Worm (Caenorhabditis elegans) whole organism, L4 larva: ENCODE data around the gene dhs-28.
A peak's percentile ranks its signal among the peaks of the same experiment; 100 is the strongest.

ENCODE experiments used
- F10B5.3 ChIP-seq: sonication (generic microtip); optimal IDR thresholded peaks from 2 replicates; lab custom pipeline; 2016; ENCODE audit warnings: mild to moderate bottlenecking, missing genetic modification characterization, missing compliant biosample characterization
- F37D6.2 ChIP-seq: sonication (generic microtip); optimal IDR thresholded peaks from 2 replicates; lab custom pipeline; 2016; ENCODE audit warnings: mild to moderate bottlenecking, missing genetic modification characterization, missing compliant biosample characterization
- F44E2.7 ChIP-seq: fragments of 200-800 bp; sonication (Bioruptor generic); IDR thresholded peaks from 2 replicates; pipeline ENCODE4 v2.1.2; 2022; ENCODE audit warnings: missing genetic modification characterization, missing compliant biosample characterization
- R02D3.7 ChIP-seq: fragments of 150-350 bp; sonication (generic microtip); optimal IDR thresholded peaks from 3 replicates; lab custom pipeline; 2014; ENCODE audit warnings: missing biosample characterization, missing genetic modification characterization
- Y48G9A.11 ChIP-seq: fragments of 200-800 bp; sonication (Bioruptor generic); IDR thresholded peaks from 2 replicates; pipeline ENCODE4 v1.3.6; 2022; ENCODE audit warnings: missing genetic modification reagents, missing genetic modification characterization, missing compliant biosample characterization
- Y5F2A.4 ChIP-seq: fragments of 200-800 bp; sonication (Bioruptor generic); optimal IDR thresholded peaks from 2 replicates; lab custom pipeline; 2018; ENCODE audit warnings: mild to moderate bottlenecking, missing genetic modification characterization, missing compliant biosample characterization
- aha-1 ChIP-seq: fragments of 150-350 bp; peaks from one replicate; lab custom pipeline; 2014; ENCODE audit warnings: missing biosample characterization, missing genetic modification characterization
- ceh-20 ChIP-seq: fragments of 200-800 bp; sonication (Bioruptor generic); IDR thresholded peaks from 2 replicates; pipeline ENCODE4 v1.3.6; 2022; ENCODE audit warnings: missing genetic modification reagents, missing genetic modification characterization, missing compliant biosample characterization
- ceh-28 ChIP-seq: fragments of 150-350 bp; optimal IDR thresholded peaks from 2 replicates; lab custom pipeline; 2014; ENCODE audit warnings: missing biosample characterization, missing genetic modification reagents, missing genetic modification characterization
- ceh-44 ChIP-seq: fragments of 200-800 bp; sonication (Bioruptor generic); IDR thresholded peaks from 2 replicates; pipeline ENCODE4 v1.3.6; 2022; ENCODE audit warnings: missing genetic modification reagents, missing genetic modification characterization, missing compliant biosample characterization
- ceh-62 ChIP-seq: sonication (generic microtip); optimal IDR thresholded peaks from 2 replicates; lab custom pipeline; 2017; ENCODE audit warnings: missing biosample characterization, missing genetic modification characterization
- daf-16 ChIP-seq, 3 experiments: sonication (generic microtip); optimal IDR thresholded peaks; 2 replicates each; lab custom pipeline; 2016 to 2017; ENCODE audit warnings: missing genetic modification characterization in 3 of 3, missing genetic modification reagents in 3 of 3, mild to moderate bottlenecking in 2 of 3, missing compliant biosample characterization in 2 of 3, missing biosample characterization in 1 of 3, moderate library complexity in 1 of 3
- dmd-6 ChIP-seq: fragments of 200-800 bp; sonication (Bioruptor generic); IDR thresholded peaks from 2 replicates; pipeline ENCODE4 v1.3.6; 2022; ENCODE audit warnings: missing genetic modification reagents, missing genetic modification characterization, missing compliant biosample characterization
- dpl-1 ChIP-seq: fragments of 150-350 bp; optimal IDR thresholded peaks from 2 replicates; lab custom pipeline; 2014; ENCODE audit warnings: missing biosample characterization, missing genetic modification reagents, missing genetic modification characterization
- duxl-1 ChIP-seq: sonication (generic microtip); optimal IDR thresholded peaks from 2 replicates; lab custom pipeline; 2016; ENCODE audit warnings: mild to moderate bottlenecking, missing genetic modification characterization, moderate library complexity, missing compliant biosample characterization; ENCODE audit not compliant: poor library complexity
- dve-1 ChIP-seq: sonication (generic microtip); optimal IDR thresholded peaks from 2 replicates; lab custom pipeline; 2017; ENCODE audit warnings: antibody characterized with exemption, mild to moderate bottlenecking, missing genetic modification characterization, missing compliant biosample characterization; ENCODE audit not compliant: insufficient read depth
- fos-1 ChIP-seq: fragments of 150-350 bp; optimal IDR thresholded peaks from 2 replicates; lab custom pipeline; 2014; ENCODE audit warnings: missing biosample characterization, missing genetic modification characterization
- hif-1 ChIP-seq, 2 experiments: sonication (generic microtip); optimal IDR thresholded peaks; 2 replicates each; lab custom pipeline; 2016 to 2017; ENCODE audit warnings: missing compliant biosample characterization in 2 of 2, missing genetic modification characterization in 2 of 2, missing genetic modification reagents in 2 of 2, missing genotype in 2 of 2, mild to moderate bottlenecking in 1 of 2
- hlh-30 ChIP-seq: sonication (generic microtip); optimal IDR thresholded peaks from 2 replicates; lab custom pipeline; 2017; ENCODE audit warnings: antibody characterized with exemption, mild to moderate bottlenecking, missing genetic modification characterization, missing compliant biosample characterization; ENCODE audit not compliant: insufficient read depth
- lin-13 ChIP-seq: fragments of 150-350 bp; optimal IDR thresholded peaks from 2 replicates; lab custom pipeline; 2014; ENCODE audit warnings: missing biosample characterization, missing genetic modification reagents, missing genetic modification characterization
- lin-38 ChIP-seq: fragments of 200-800 bp; sonication (Bioruptor generic); IDR thresholded peaks from 2 replicates; pipeline ENCODE4 v1.3.6; 2022; ENCODE audit warnings: missing genetic modification reagents, missing genetic modification characterization, missing compliant biosample characterization
- lin-39 ChIP-seq: fragments of 150-350 bp; optimal IDR thresholded peaks from 2 replicates; lab custom pipeline; 2014; ENCODE audit warnings: missing biosample characterization, missing genetic modification reagents, missing genetic modification characterization
- lir-3 ChIP-seq: sonication (generic microtip); optimal IDR thresholded peaks from 2 replicates; lab custom pipeline; 2016; ENCODE audit warnings: mild to moderate bottlenecking, missing genetic modification characterization, missing compliant biosample characterization
- lsy-2 ChIP-seq, 2 experiments: fragments of 150-350 bp in 1 of 2; sonication (generic microtip) in 1 of 2; optimal IDR thresholded peaks; 2 replicates each; lab custom pipeline; 2014 to 2017; ENCODE audit warnings: missing biosample characterization in 2 of 2, missing genetic modification characterization in 2 of 2
- mdl-1 ChIP-seq, 2 experiments: fragments of 150-350 bp in 1 of 2; sonication (generic microtip) in 1 of 2; optimal IDR thresholded peaks; 2 replicates each; lab custom pipeline; 2014 to 2017; ENCODE audit warnings: missing biosample characterization in 2 of 2, missing genetic modification characterization in 2 of 2
- mdt-29 ChIP-seq: fragments of 200-800 bp; sonication (Bioruptor generic); IDR thresholded peaks from 2 replicates; pipeline ENCODE4 v1.3.6; 2022; ENCODE audit warnings: missing genetic modification reagents, missing genetic modification characterization, missing compliant biosample characterization
- mes-2 ChIP-seq: sonication (generic microtip); optimal IDR thresholded peaks from 2 replicates; lab custom pipeline; 2016; ENCODE audit warnings: missing genotype, mild to moderate bottlenecking, missing genetic modification characterization, missing compliant biosample characterization; ENCODE audit not compliant: poor library complexity, severe bottlenecking
- nhr-102 ChIP-seq: sonication (generic microtip); optimal IDR thresholded peaks from 2 replicates; lab custom pipeline; 2016; ENCODE audit warnings: mild to moderate bottlenecking, missing genetic modification characterization, moderate library complexity, missing compliant biosample characterization
- nhr-237 ChIP-seq: sonication (generic microtip); optimal IDR thresholded peaks from 2 replicates; lab custom pipeline; 2017; ENCODE audit warnings: missing biosample characterization, missing genetic modification characterization
- nhr-25 ChIP-seq: sonication (generic microtip); optimal IDR thresholded peaks from 2 replicates; lab custom pipeline; 2017; ENCODE audit warnings: missing genetic modification characterization, mild to moderate bottlenecking, missing compliant biosample characterization, antibody characterized with exemption, moderate library complexity, borderline replicate concordance; ENCODE audit not compliant: insufficient read depth
- nhr-41 ChIP-seq: fragments of 200-800 bp; sonication (Bioruptor generic); IDR thresholded peaks from 2 replicates; pipeline ENCODE4 v1.3.6; 2022; ENCODE audit warnings: missing genetic modification reagents, missing genetic modification characterization, missing compliant biosample characterization
- nhr-42 ChIP-seq: fragments of 200-800 bp; sonication (Bioruptor generic); IDR thresholded peaks from 2 replicates; pipeline ENCODE4 v1.3.6; 2022; ENCODE audit warnings: missing genetic modification characterization, missing compliant biosample characterization
- nhr-6 ChIP-seq: fragments of 150-350 bp; optimal IDR thresholded peaks from 2 replicates; lab custom pipeline; 2014; ENCODE audit warnings: missing biosample characterization, missing genetic modification characterization
- pha-4 ChIP-seq, 2 experiments: fragments of 150-350 bp in 1 of 2; fragments of 200-800 bp in 1 of 2; sonication (Bioruptor generic) in 1 of 2; IDR thresholded peaks in 1 of 2; optimal IDR thresholded peaks in 1 of 2; 2 replicates each; pipeline versions ENCODE4 v1.3.6 to Lab custom; 2014 to 2022; ENCODE audit warnings: missing genetic modification characterization in 2 of 2, missing genetic modification reagents in 2 of 2, missing biosample characterization in 1 of 2, missing compliant biosample characterization in 1 of 2
- php-3 ChIP-seq: fragments of 200-800 bp; sonication (Bioruptor generic); IDR thresholded peaks from 2 replicates; pipeline ENCODE4 v1.3.6; 2022; ENCODE audit warnings: missing genetic modification reagents, missing genetic modification characterization, missing compliant biosample characterization
- snpc-1.2 ChIP-seq: fragments of 200-800 bp; sonication (Bioruptor generic); IDR thresholded peaks from 2 replicates; pipeline ENCODE4 v1.3.6; 2022; ENCODE audit warnings: missing genetic modification reagents, missing genetic modification characterization, missing compliant biosample characterization
- spr-1 ChIP-seq: sonication (generic microtip); optimal IDR thresholded peaks from 2 replicates; lab custom pipeline; 2016; ENCODE audit warnings: mild to moderate bottlenecking, missing genetic modification characterization, missing compliant biosample characterization
- spr-3 ChIP-seq: fragments of 200-800 bp; sonication (Bioruptor generic); optimal IDR thresholded peaks from 2 replicates; lab custom pipeline; 2018; ENCODE audit warnings: mild to moderate bottlenecking, missing genetic modification characterization, missing compliant biosample characterization
- unc-130 ChIP-seq: sonication (generic microtip); optimal IDR thresholded peaks from 2 replicates; lab custom pipeline; 2016; ENCODE audit warnings: missing genetic modification reagents, missing genetic modification characterization, missing compliant biosample characterization
- unc-62 ChIP-seq, 3 experiments: fragments of 150-350 bp in 1 of 3; sonication (generic microtip); optimal IDR thresholded peaks in 2 of 3; peaks in 1 of 3; 1 replicate in 1 of 3; 2 replicates in 2 of 3; lab custom pipeline; 2014 to 2017; ENCODE audit warnings: missing biosample characterization in 3 of 3, missing genetic modification characterization in 3 of 3, missing genetic modification reagents in 3 of 3, missing genotype in 1 of 3
- zfp-2 ChIP-seq: sonication (generic microtip); optimal IDR thresholded peaks from 2 replicates; lab custom pipeline; 2016; ENCODE audit warnings: mild to moderate bottlenecking, missing genetic modification characterization, missing compliant biosample characterization
- zip-2 ChIP-seq: fragments of 150-350 bp; optimal IDR thresholded peaks from 2 replicates; lab custom pipeline; 2014; ENCODE audit warnings: missing biosample characterization, missing genetic modification characterization

Gene dhs-28

ce11 chrX:6835166-6835565 lies 16.9 kb downstream of the dhs-28 start, which contains the start of gene F41B4.2:
F41B4.2 (minus strand) TSS chrX:6835266.
- TF ChIP-seq aha-1 (tag; lab: Kevin White, UChicago), result peak; percentile 57
- TF ChIP-seq F37D6.2, result no peak
- TF ChIP-seq dmd-6 (GFP tag; lab: Robert Waterston, UW), result no peak
- no peak for TF ChIP-seq nhr-6
- no peak for TF ChIP-seq nhr-102 (tag; lab: Kevin White, UChicago)
- TF ChIP-seq dpl-1, result no peak

DNA sequence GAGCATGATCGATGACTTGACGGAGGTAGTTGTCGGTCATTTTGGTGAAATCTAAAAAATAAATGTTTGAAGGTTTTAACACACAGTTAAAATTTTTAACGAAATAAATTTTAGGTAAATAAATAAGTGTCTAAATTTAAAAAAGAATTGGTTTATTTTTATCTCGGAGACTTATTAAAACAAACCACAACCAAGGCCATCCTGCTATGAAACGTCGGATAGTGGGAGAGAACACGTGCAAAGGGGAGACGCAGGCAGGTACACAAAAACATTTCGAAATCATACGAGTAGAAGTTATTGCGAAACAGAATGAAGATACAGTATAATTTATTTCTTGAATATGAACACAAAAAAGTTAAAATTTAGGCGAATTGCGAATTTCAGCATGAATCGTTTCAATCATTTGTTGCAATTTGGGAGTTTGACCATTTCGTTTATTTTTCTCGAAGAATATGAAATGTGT lies 17.9 kb downstream of the dhs-28 start, which contains the start of gene F41B4.3:
Gene F41B4.3 (minus strand): TSS at position 51 of the 463 bp plus-strand sequence.
- TF ChIP-seq hlh-30 (tag; lab: Kevin White, UChicago) (peak; percentile 69), unc-62 (GFP tag; optimal IDR thresholded peaks at IDR 0.05 in 1 of 2; lab: Kevin White, UChicago) (peak in 1 of 2 experiments; percentile 73), unc-62 (tag; optimal IDR thresholded peaks at IDR 0.05; lab: Kevin White, UChicago) (no peak), mdl-1 (tag; optimal IDR thresholded peaks at IDR 0.05; lab: Kevin White, UChicago) (peak in 1 of 2 experiments; percentile 31), spr-1 (tag; lab: Kevin White, UChicago) (no peak)

ce11 chrX:6840670-6841308 lies 22.6 kb downstream of the dhs-28 start, which contains the start of the genes glr-6 and asg-2:
glr-6 (minus strand) TSS chrX:6840720.
asg-2 (plus strand) TSS chrX:6841258.
- no peak for TF ChIP-seq fos-1 (tag; lab: Kevin White, UChicago)
- peak; percentile 21 for TF ChIP-seq nhr-102 (tag; lab: Kevin White, UChicago)
- TF ChIP-seq Y5F2A.4 (GFP tag; lab: Kevin White, UChicago), result no peak
- TF ChIP-seq pha-4 (GFP tag; IDR thresholded peaks at IDR 0.05; lab: Robert Waterston, UW), result 0 out of 2 replicates have a peak, but pooled peaks have one; percentile 48
- peak; percentile 95 for TF ChIP-seq pha-4 (tag; optimal IDR thresholded peaks at IDR 0.05; lab: Kevin White, UChicago)
- peak; percentile 97 for TF ChIP-seq lin-38
- no peak for TF ChIP-seq F44E2.7 (GFP tag; lab: Robert Waterston, UW)
- TF ChIP-seq lin-13, result peak; percentile 78
- TF ChIP-seq ceh-62, result no peak
- TF ChIP-seq spr-3 (GFP tag; lab: Kevin White, UChicago), result no peak
- TF ChIP-seq ceh-44 (GFP tag; lab: Robert Waterston, UW), result no peak
- TF ChIP-seq hif-1 (tag; optimal IDR thresholded peaks at IDR 0.05; lab: Kevin White, UChicago), result no peak
- 0 out of 2 replicates have a peak, but pooled peaks have one; percentile 43 for TF ChIP-seq ceh-20
- TF ChIP-seq unc-130 (GFP tag; lab: Kevin White, UChicago), result no peak
- TF ChIP-seq R02D3.7, result peak; percentile 44
- no peak for TF ChIP-seq Y48G9A.11 (GFP tag; lab: Robert Waterston, UW)
- TF ChIP-seq nhr-237, result no peak
- TF ChIP-seq nhr-25 (tag; lab: Kevin White, UChicago), result no peak
- no peak for TF ChIP-seq nhr-42 (GFP tag; lab: Robert Waterston, UW)
- TF ChIP-seq duxl-1 (tag; lab: Kevin White, UChicago), result peak; percentile 22
- TF ChIP-seq ceh-28 (tag; lab: Kevin White, UChicago), result peak; percentile 43
- TF ChIP-seq snpc-1.2, result no peak
- no peak for TF ChIP-seq php-3 (GFP tag; lab: Robert Waterston, UW)
- peak; percentile 66 for TF ChIP-seq hlh-30 (tag; lab: Kevin White, UChicago)
- TF ChIP-seq nhr-41 (GFP tag; lab: Robert Waterston, UW), result no peak
- no peak for TF ChIP-seq lir-3 (tag; lab: Kevin White, UChicago)
- TF ChIP-seq zip-2 (tag; lab: Kevin White, UChicago), result no peak
- TF ChIP-seq daf-16 (GFP tag; optimal IDR thresholded peaks at IDR 0.05; lab: Kevin White, UChicago), result peak in 1 of 2 experiments; percentile 38
- peak; percentile 80 for TF ChIP-seq daf-16 (tag; optimal IDR thresholded peaks at IDR 0.05; lab: Kevin White, UChicago)
- TF ChIP-seq dve-1, result peak; percentile 87
- peak; percentile 39 for TF ChIP-seq zfp-2 (tag; lab: Kevin White, UChicago)
- peak; percentile 0 for TF ChIP-seq F37D6.2
- TF ChIP-seq F10B5.3, result no peak
- no peak for TF ChIP-seq mdt-29
- peak; percentile 88 for TF ChIP-seq mes-2 (tag; lab: Kevin White, UChicago)
- TF ChIP-seq lsy-2 (tag; optimal IDR thresholded peaks at IDR 0.05; lab: Kevin White, UChicago), result peak in 1 of 2 experiments; percentile 90
- TF ChIP-seq dpl-1, result peak; percentile 73
- no peak for TF ChIP-seq lin-39 (tag; lab: Kevin White, UChicago)
